Worm (Caenorhabditis elegans) whole organism, dauer: ENCODE measurements around the gene T05A8.3.

Source experiments
- unc-62 ChIP-seq: sonication (generic microtip); optimal IDR thresholded peaks from 2 replicates; lab custom pipeline; 2017; ENCODE audit warnings: missing biosample characterization, missing genetic modification reagents, missing genetic modification characterization

Gene T05A8.3

DNA sequence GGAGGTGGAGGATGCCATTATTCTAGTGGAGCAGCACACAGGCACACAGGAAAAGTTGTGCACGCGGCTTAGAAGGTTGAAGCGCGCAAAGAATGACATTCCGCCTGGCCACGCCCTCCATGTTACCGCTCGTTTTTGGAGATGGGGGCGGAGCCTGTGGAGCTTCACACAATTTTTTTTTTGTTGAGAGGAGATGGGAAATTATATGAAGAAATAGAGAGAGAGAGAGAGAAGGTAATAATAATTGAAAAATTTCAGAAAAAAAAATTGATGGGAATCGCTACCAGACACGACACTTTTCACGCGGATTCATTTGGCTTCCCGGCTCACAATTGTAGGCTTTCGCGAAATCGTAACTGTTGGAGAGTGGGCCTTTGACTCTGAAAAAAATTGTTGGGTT, at the start of gene T05A8.3:
Gene T05A8.3 (minus strand): TSS at position 101 of the 400 bp plus-strand sequence.
- no peak for TF ChIP-seq unc-62 (GFP tag; lab: Kevin White, UChicago)

DNA sequence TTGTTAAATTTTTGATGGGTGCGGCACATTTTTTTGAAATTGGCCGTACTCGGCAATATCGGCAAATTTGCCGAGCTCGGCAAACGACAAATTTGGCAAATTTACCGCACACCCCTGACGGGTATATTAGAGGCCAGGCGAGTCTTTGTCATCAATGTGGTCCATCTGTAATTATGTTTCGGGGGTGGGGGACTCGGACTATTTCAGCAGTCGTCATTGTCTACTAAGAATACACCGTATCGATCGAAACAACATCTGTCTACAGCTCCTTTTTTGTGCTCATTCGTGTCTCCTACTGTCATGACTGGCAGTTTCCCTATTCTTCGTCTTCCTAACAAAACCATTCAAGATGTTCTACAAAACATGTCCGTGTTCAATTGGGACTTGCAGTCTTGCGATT, 49.1 kb upstream of the T05A8.3 start, which contains the start of gene F08D12.15:
Gene F08D12.15 (plus strand): TSS at position 301 of the 400 bp plus-strand sequence.
- no peak for TF ChIP-seq unc-62 (GFP tag; lab: Kevin White, UChicago)

DNA sequence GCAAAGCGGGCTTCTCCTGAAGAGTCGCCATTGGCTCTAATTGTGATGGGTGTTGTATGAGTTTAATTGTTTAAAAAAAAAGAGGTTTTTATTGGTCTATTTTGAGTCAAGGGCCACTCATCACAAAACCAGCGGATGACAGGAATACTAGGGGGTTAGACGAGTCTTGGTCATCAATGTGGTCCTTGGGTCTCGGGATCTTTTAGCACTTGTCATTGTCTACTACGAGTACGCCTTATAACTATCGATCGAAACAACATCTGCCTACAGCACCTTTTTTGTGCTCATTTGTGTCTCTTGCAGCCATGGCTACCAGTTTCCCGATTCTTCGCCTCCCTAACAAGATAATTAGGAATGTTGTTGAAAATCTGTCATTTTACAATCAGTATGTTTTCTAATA, 47.4 kb upstream of the T05A8.3 start, which contains the start of gene fbxb-108:
Gene fbxb-108 (plus strand): TSS at position 301 of the 400 bp plus-strand sequence.
- no peak for TF ChIP-seq unc-62 (GFP tag; lab: Kevin White, UChicago)

ce11 chrII:2762108-2762507, 44.9 kb upstream of the T05A8.3 start, which contains the start of gene fbxb-106:
Gene fbxb-106 (plus strand): TSS chrII:2762408.
- no peak for TF ChIP-seq unc-62 (GFP tag; lab: Kevin White, UChicago)

DNA sequence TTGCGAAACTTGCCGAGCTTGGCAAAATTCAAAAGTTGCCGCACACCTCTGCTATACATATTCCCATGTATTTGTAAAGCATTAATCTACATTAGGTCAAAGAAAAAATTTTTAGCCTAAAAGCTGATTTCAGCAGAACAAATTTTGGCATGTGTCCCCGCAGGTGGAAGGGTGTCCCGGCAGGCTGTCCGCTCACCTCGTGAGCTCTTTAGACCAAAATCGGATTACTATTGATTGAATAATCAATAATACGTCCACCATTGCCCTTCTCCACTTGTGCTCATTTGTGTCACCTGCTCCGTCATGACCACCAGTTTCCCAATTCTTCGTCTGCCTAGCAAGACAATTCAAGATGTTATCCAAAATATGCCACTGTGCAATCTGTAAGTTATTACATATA, 41.2 kb upstream of the T05A8.3 start, which contains the start of gene fbxb-107:
Gene fbxb-107 (plus strand): TSS at position 297 of the 400 bp plus-strand sequence.
- TF ChIP-seq unc-62 (GFP tag; lab: Kevin White, UChicago), result no peak

DNA sequence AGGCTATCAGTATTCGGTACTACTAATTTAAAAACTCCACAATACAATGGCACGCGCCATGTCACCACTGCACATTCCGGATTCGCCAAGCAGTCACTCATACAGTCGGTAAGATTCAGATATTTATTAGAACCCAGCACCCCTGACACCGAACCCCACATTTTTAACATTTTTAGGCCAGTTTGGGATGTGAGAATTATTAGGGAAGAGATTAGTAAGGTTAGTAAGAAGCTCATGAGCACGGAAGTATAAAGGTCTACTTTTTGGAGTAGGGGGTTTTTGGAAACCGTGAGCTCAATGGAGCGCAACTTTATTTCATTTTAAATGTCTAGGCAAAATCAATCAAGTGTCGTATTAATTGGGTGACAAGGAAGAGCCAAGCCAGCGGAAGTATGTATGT, 40.7 kb upstream of the T05A8.3 start, which contains the start of gene F29A7.8:
Gene F29A7.8 (minus strand): TSS at position 101 of the 400 bp plus-strand sequence.
- no peak for TF ChIP-seq unc-62 (GFP tag; lab: Kevin White, UChicago)

ce11 chrII:2756351-2756750, 39.1 kb upstream of the T05A8.3 start:
- TF ChIP-seq unc-62 (GFP tag; lab: Kevin White, UChicago), result no peak

DNA sequence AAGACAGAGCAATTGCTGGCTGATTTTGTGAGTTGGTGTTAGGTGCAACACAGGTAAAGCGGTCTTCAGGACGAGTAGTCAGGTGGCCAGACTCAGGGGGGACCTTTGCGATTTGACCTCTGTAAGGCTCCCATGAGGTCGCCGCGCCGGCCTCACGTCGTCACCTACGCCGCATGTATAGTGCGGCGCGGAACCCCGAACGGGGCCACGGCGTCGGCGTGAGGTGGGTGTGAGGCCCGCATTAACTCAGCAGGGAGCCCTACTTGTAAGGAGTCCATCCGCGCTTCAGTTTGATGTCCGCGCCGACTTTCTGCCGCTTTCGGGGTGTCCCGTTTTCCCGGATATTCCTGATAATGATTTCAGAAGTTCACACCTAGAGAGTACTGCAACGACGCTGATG, 37.4 kb upstream of the T05A8.3 start:
- no peak for TF ChIP-seq unc-62 (GFP tag; lab: Kevin White, UChicago)

DNA sequence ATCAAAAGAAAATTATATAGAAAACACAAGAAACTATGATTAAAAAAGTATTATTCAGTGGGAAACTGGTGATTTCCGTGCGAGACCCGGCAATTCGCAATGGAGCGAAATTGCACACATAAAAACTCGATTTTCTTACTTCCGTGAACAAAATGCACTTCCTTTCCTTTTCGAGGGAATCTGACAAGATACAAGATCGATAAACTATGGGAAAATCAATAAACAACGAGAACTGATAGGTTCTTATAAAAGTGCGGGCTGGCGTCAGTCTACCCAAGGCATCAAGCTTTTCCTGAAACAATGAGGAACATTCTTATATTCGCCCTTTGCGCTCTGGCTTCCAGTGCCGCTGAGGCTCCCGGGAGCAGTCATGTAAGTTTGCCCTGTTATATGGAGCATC, 35.8 kb upstream of the T05A8.3 start, which contains the start of gene F29A7.3:
Gene F29A7.3 (plus strand): TSS at position 301 of the 400 bp plus-strand sequence.
- TF ChIP-seq unc-62 (GFP tag; lab: Kevin White, UChicago), result no peak

ce11 chrII:2752536-2752935, 35.3 kb upstream of the T05A8.3 start, which contains the start of gene F29A7.6:
Gene F29A7.6 (minus strand): TSS chrII:2752611.
- TF ChIP-seq unc-62 (GFP tag; lab: Kevin White, UChicago), result no peak

ce11 chrII:2751278-2751677, 34.0 kb upstream of the T05A8.3 start:
- TF ChIP-seq unc-62 (GFP tag; lab: Kevin White, UChicago), result no peak

DNA sequence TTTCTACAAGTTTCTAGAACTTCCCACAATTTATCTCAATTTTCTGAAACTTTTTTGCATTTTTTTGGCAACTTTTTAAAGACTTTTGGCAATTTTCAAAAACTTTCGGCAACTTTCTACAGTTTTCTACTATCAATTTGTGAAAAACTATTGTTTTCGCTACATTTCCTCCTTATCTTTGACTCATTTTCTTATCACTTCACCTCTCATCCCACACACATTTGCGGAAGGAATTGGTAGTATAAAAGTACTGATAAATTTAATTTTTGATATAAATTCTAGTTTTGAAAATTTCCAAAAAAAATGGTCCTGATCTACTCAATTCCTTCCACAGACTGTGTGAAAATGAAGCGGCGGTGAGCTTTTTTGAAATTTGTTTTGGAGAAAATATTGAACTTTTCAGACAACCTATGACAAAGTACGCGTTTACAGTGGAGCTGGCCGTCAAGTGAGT, 32.4 kb upstream of the T05A8.3 start, which contains the start of gene F29A7.4:
Gene F29A7.4 (plus strand): TSS at position 404 of the 454 bp plus-strand sequence.
- no peak for TF ChIP-seq unc-62 (GFP tag; lab: Kevin White, UChicago)

DNA sequence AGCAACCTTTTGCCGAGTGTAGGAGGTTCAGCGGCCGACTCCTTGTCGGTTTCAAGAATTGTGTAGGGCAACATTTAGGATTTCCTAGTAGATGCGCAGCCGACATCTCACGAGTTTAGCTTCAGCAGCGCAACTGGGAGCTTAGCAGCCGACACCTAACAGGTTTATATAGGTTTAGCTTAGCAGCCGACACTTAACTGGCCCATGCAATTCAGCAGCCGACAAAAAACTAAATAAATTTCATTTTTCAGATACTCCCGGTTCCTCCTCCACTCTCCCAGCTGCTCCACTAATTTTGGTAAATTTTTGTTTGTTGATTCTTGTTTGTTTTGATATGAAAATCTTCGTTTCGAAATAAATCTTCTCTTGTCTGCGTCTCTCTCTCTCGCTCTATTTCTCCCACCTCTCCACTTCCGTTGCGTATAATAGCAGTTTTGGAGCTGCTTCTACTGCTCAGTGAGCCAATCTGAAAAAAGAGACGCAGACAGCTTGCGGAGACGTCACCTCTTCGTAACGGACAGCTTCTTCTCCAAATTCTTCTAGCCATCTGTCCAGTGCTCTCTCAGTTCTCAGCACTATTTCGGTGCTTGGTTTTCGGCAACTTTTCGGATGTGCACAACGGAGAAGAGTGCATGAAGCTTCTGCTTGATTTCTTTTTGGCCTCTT, 30.9 kb upstream of the T05A8.3 start:
- TF ChIP-seq unc-62 (GFP tag; lab: Kevin White, UChicago), result no peak

DNA sequence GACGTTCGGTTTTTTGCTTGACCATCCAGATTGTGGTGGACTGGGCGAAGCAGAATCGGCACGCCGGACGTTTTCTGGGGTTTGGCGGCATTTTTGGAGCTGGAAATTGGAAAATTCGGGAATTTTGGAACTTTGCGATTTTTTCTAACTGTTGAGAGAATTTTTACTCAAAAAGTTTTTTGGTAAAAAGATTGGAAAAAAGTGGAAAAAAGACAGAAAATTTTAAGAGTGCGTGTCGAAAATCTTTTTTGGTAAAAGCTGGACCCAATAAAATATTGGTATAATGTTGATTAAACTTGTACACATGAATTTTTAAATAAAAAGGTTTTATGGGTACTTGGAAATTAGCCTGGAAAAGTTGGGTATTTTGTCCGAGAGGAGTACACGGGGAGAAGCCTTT, 25.0 kb upstream of the T05A8.3 start, which contains the start of gene T05A8.7:
Gene T05A8.7 (minus strand): TSS at position 101 of the 400 bp plus-strand sequence.
- no peak for TF ChIP-seq unc-62 (GFP tag; lab: Kevin White, UChicago)

DNA sequence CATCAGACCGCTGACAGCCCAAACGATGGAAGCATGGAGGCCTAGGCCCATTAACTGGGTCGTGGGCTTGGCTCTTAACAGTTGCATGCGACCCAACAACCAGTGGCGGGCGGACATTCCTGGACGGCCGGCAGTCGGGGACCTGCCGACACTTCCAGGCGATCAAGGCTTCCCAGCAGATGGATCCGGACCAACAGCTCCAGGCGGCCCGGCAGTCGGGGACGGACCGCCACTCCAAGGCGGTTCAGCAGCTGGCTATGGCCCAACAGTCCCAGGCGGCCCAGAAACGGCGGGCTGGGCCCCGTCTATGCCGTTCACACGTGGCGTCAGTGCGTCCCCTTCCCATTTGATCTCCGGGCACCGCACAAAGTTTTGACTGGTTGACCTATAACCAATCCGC, 24.2 kb upstream of the T05A8.3 start:
- no peak for TF ChIP-seq unc-62 (GFP tag; lab: Kevin White, UChicago)

DNA sequence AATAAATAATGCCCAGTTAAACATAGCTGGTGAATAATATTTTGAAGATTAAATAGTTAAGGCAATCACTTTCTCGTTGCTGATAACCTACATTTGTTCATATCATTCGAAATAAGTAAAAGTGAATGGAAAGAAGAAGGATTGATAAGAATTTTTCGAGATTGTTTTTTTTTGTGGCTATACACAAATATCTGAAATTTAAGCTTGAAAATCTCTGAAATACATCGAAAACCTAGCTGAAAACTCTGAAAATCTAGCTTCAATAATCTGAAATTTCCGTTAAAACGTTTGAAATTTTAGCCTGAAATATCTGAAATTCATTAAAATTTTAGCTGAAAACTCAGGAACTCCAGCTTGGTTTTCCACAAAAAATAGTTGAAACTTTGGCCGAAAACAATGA, 22.4 kb upstream of the T05A8.3 start, which contains the start of gene T05A8.6:
Gene T05A8.6 (minus strand): TSS at position 101 of the 400 bp plus-strand sequence.
- no peak for TF ChIP-seq unc-62 (GFP tag; lab: Kevin White, UChicago)
